Fruit fly (Drosophila melanogaster) whole organism: ENCODE data around the gene Tao.

ENCODE experiments used
- CG8478 ChIP-seq: fragments of >200 bp; optimal IDR thresholded peaks from 2 replicates; lab custom pipeline; 2018; ENCODE audit warnings: inconsistent platforms
- Dll ChIP-seq: fragments of >200 bp; optimal IDR thresholded peaks from 2 replicates; lab custom pipeline; 2017
- EcR ChIP-seq, 2 experiments: fragments of >200 bp; optimal IDR thresholded peaks; 2 replicates each; lab custom pipeline; 2017; ENCODE audit warnings: missing biosample characterization in 2 of 2, missing genetic modification characterization in 2 of 2, missing genetic modification reagents in 2 of 2
- pan ChIP-seq: fragments of >200 bp; optimal IDR thresholded peaks from 2 replicates; lab custom pipeline; 2017
- psq ChIP-seq: fragments of >200 bp; optimal IDR thresholded peaks from 2 replicates; lab custom pipeline; 2017
- usp ChIP-seq: fragments of >200 bp; optimal IDR thresholded peaks from 2 replicates; lab custom pipeline; 2017; ENCODE audit warnings: missing biosample characterization, missing genetic modification characterization, mixed read lengths

Tao gene

DNA sequence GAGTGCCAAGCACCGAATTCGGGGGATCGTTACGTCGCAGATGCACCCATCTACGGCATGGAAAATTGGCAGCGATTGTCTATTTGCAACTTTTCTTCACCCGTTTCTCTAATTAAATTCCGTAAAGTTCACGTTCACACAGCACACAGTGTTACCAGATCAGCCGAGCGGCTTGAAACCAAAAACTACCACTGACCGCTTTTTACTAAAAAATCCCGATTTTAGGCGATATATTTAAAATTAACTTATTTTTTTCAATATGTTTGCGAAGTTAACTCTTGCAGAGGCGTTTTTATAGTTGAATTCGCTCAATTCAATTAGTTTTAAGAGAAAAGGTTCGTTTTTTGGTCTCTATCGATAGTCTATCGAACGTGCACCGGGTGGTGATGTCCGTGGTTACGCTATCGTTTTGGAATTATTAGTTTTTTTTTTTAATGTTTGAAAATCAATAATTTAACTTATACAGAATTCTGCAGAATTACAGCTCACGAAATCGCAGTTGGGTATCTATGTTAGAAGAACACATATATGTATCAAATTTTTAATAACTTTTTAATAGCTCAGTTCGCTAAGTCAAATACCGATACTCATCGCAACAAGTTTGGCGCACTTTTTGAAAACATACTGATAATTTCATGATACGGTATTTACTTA is at the start of gene Tao:
Tao (minus strand) TSS at position 153 of the 654 bp plus-strand sequence.
- TF ChIP-seq CG8478 (lab: Kevin White, UChicago), result no peak
- no peak for TF ChIP-seq psq
- TF ChIP-seq EcR (GFP tag; optimal IDR thresholded peaks at IDR 0.05; lab: Kevin White, UChicago), result no peak
- TF ChIP-seq usp (GFP tag; lab: Kevin White, UChicago), result no peak

- TF ChIP-seq pan (no peak), usp (GFP tag; lab: Kevin White, UChicago) (no peak), EcR (GFP tag; optimal IDR thresholded peaks at IDR 0.05; lab: Kevin White, UChicago) (no peak), Dll (lab: Kevin White, UChicago) (no peak), psq (no peak), CG8478 (lab: Kevin White, UChicago) (no peak)
Measured at dm6 chrX:19625405-19625804, 45.8 kb upstream of the Tao start, which contains the start of gene CG14212. CG14212 (plus strand) TSS chrX:19625705.

DNA sequence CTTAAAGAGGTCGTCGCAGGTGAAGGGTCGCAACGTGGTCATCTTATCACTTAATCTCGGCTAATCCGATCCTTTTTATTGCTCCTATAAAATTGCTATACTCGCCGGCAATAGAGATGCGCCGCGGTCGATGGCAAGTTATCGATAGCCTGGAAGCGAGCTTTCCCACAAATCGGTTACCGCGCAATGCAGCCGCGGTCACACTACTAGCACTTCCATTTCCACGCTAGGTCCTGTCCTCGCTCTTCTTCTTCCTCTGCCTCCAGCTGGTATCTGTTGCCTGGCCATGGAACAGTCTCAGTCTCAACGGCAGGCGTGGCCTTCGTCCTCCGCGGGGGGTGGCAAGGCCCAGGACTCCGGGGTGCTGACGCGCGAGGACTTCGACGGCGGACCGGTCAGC is 43.3 kb upstream of the Tao start, which contains the start of the genes Naa20A and MKP-4:
Naa20A (minus strand) TSS at position 151 of the 400 bp plus-strand sequence.
MKP-4 (plus strand) TSS at position 191 of the 400 bp plus-strand sequence.
- no peak for TF ChIP-seq usp (GFP tag; lab: Kevin White, UChicago)
- TF ChIP-seq psq, result no peak
- TF ChIP-seq pan, result no peak
- TF ChIP-seq Dll (lab: Kevin White, UChicago), result no peak
- no peak for TF ChIP-seq EcR (GFP tag; optimal IDR thresholded peaks at IDR 0.05; lab: Kevin White, UChicago)
- no peak for TF ChIP-seq CG8478 (lab: Kevin White, UChicago)

DNA sequence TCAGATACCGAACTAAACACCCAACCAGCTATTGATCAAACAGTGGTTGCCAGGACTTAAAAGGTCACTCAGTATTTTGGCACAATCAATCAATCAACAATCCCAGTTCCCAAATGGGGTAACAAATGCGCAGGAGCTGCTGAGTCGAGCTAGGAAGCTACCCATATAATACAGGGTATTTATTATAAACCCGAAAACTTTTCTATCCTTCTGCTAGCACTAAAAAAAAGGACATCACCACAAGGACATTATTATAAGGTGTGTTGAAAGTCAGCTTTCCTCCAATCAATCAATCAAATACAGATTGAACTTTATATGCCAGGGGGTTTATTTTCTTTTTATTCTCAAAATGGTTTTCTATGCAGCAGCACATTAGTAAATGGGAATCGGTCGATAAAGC is 41.5 kb upstream of the Tao start, which contains the start of gene CG14221:
CG14221 (minus strand) TSS at position 101 of the 400 bp plus-strand sequence.
- TF ChIP-seq EcR (GFP tag; optimal IDR thresholded peaks at IDR 0.05; lab: Kevin White, UChicago) (no peak), psq (no peak)

DNA sequence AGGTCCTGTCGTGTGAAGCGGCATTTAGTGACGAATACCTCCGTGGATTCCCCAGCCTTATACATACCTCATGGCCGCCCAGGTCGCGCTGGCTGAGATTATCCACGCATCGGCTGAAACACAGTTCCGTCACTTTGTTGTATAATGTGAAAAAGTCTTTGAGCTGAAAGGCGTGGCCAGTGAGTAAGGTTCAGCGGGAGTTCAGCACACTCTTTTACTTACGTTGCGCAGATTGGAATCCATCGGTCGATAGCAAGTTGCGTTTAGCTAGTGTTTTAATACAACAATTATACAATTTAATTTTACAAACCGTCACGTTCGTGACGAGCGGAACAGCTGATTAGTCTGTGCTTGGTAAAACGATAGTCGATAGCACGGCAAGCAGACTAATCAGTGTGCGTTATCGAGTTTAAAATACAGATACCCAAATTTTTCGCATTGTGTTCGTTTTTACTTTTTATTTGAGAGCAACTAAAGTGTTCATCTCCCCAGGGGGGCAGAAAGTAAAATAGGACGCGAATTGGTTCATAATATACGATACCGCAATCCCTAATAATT is 38.7 kb upstream of the Tao start, which contains the start of the genes Pstk and Tim9b:
Pstk (minus strand) TSS at position 355 of the 558 bp plus-strand sequence.
Tim9b (minus strand) TSS at position 355 of the 558 bp plus-strand sequence.
- TF ChIP-seq psq, result no peak
- no peak for TF ChIP-seq EcR (GFP tag; optimal IDR thresholded peaks at IDR 0.05; lab: Kevin White, UChicago)
- no peak for TF ChIP-seq pan
- TF ChIP-seq usp (GFP tag; lab: Kevin White, UChicago), result no peak
- no peak for TF ChIP-seq Dll (lab: Kevin White, UChicago)
- no peak for TF ChIP-seq CG8478 (lab: Kevin White, UChicago)

DNA sequence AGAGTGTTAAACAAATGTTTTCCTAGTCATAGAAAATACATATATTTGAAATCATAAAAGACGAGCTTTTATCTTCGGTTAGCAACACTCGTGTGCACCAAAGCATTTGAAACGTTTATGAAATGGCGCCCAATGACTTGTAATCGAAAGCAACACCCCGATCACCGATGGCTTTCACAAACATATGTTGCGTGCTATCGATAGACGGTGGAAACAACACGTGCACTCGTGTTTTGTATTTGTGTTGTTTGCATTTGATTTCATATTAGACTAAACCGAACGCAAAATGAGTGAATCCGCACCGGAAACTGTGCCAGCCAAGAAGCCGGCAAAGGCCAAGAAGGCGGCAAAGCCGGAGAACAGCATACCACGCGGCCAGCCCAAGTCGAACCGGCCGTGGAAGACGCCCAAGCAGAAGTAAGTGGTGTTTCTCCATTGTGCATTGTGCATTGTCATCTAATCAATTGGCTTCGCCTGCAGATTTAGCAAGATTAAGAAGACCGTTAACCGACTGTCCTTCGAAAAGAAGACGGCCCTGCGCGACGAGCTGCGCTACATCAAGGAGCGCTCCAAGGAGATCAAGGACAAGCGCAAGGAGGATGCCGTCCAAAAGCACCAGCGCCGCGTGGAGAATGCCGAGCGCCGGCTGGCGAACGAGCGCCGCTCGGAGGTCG is 36.5 kb upstream of the Tao start, which contains the start of gene CG14210:
CG14210 (plus strand) TSS at position 207 of the 674 bp plus-strand sequence.
- no peak for TF ChIP-seq EcR (GFP tag; optimal IDR thresholded peaks at IDR 0.05; lab: Kevin White, UChicago)
- TF ChIP-seq usp (GFP tag; lab: Kevin White, UChicago), result no peak
- no peak for TF ChIP-seq psq
- no peak for TF ChIP-seq pan
- TF ChIP-seq Dll (lab: Kevin White, UChicago), result no peak
- TF ChIP-seq CG8478 (lab: Kevin White, UChicago), result no peak

DNA sequence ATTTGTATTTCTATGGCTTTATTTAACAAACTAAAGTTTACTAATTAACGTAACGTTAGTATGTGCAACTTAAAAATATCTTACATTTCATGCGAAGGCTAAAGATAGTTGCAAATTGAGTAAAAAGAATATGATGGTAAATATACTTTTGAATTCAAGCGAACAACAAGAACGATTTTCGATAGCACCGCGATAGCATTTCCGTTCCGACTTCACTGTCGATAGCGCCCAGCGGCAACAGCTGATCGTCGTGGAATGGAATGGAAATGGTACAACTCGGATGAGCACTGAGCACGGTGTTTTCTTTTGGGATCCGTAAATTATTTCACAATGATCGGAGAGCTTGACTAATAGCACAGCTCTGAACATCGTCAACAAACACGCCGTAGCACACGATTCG is 33.9 kb upstream of the Tao start:
- no peak for TF ChIP-seq psq
- TF ChIP-seq Dll (lab: Kevin White, UChicago), result no peak
- TF ChIP-seq usp (GFP tag; lab: Kevin White, UChicago), result no peak
- TF ChIP-seq pan, result no peak
- TF ChIP-seq CG8478 (lab: Kevin White, UChicago), result no peak
- no peak for TF ChIP-seq EcR (GFP tag; optimal IDR thresholded peaks at IDR 0.05; lab: Kevin White, UChicago)

- no peak for TF ChIP-seq EcR (GFP tag; optimal IDR thresholded peaks at IDR 0.05; lab: Kevin White, UChicago)
- no peak for TF ChIP-seq Dll (lab: Kevin White, UChicago)
- TF ChIP-seq psq, result no peak
- no peak for TF ChIP-seq usp (GFP tag; lab: Kevin White, UChicago)
- no peak for TF ChIP-seq CG8478 (lab: Kevin White, UChicago)
- no peak for TF ChIP-seq pan
Measured at dm6 chrX:19611226-19611625, 31.6 kb upstream of the Tao start, which contains the start of the genes Shawn and Tyler. Shawn (plus strand) TSS chrX:19611526. Tyler (plus strand) TSS chrX:19611526.

- TF ChIP-seq pan (no peak), CG8478 (lab: Kevin White, UChicago) (no peak), EcR (GFP tag; optimal IDR thresholded peaks at IDR 0.05; lab: Kevin White, UChicago) (no peak), usp (GFP tag; lab: Kevin White, UChicago) (no peak), Dll (lab: Kevin White, UChicago) (no peak), psq (no peak)
Measured at dm6 chrX:19608042-19608609, 28.5 kb upstream of the Tao start.

DNA sequence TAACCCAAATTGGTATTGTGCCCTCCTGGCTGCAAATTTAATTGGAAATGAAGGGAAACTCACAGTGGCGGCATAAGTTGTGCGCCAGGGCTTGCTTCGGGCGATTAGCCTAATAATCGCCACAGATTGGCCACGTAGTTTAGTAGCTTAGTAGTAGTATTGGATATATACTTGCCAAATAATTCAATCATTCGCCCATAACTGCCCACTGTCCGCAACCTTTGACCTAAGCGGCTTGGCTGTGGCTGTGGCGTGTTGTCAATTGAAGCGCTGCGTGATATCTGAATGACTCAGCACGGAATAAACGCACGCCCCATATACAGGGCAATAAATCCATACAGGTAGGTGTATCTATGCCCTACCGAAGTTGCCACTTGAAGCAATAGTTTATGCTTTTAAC is 27.4 kb upstream of the Tao start:
- no peak for TF ChIP-seq CG8478 (lab: Kevin White, UChicago)
- TF ChIP-seq usp (GFP tag; lab: Kevin White, UChicago), result no peak

DNA sequence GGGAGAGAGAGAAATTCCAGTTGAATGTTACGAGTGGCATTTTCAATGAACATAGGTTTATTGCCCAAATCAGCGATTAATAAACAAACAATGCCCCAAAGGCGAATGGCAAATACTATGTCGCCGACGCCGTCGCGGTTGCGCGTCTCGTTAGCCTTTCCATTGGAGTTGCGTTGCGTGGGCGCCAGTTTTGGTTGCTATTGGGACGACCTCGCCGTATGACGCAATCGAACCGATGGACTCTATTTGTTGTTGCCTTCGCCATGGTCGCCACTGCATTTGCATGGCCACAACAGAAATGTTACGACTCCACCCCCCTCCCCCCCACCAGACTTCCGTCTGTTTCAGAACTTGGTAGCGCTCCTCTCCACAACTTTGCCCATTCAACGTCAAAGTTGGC is 27.0 kb upstream of the Tao start:
- TF ChIP-seq pan, result no peak
- TF ChIP-seq Dll (lab: Kevin White, UChicago), result no peak
- TF ChIP-seq CG8478 (lab: Kevin White, UChicago), result no peak
- TF ChIP-seq EcR (GFP tag; optimal IDR thresholded peaks at IDR 0.05; lab: Kevin White, UChicago), result no peak
